Fruit fly (Drosophila melanogaster): ENCODE data around the gene Eig71Ej.

dm6 chr3L:15637618-15638017, 23.2 kb downstream of the Eig71Ej start:
- TF ChIP-seq CG31627 (GFP tag; optimal IDR thresholded peaks at IDR 0.05) (no peak), Eip78C (GFP tag) (peak; percentile 78), CG6792 (GFP tag; optimal IDR thresholded peaks at IDR 0.05) (no peak), topi (GFP tag; optimal IDR thresholded peaks at IDR 0.05) (no peak)
